Worm (Caenorhabditis elegans): ENCODE data around the gene nhr-258.

nhr-258 gene

ce11 chrIV:8042005-8042404 lies 2.7 kb upstream of the nhr-258 start (continued):
- TF ChIP-seq hlh-30 (tag; optimal IDR thresholded peaks at IDR 0.05; ENCODE audit: insufficient read depth) (peak; percentile 27), mep-1 (tag; optimal IDR thresholded peaks at IDR 0.05) (no peak), fos-1 (tag; optimal IDR thresholded peaks at IDR 0.05) (no peak), madf-5 (GFP tag; IDR thresholded peaks at IDR 0.05) (no peak), Y5F2A.4 (GFP tag; optimal IDR thresholded peaks at IDR 0.05) (no peak), aly-2 (tag; optimal IDR thresholded peaks at IDR 0.05) (no peak), mdl-1 (tag; optimal IDR thresholded peaks at IDR 0.05) (peak in 1 of 2 experiments; percentile 66), fkh-10 (GFP tag; optimal IDR thresholded peaks at IDR 0.05) (no peak), ama-1 (optimal IDR thresholded peaks at IDR 0.05) (no peak), T26A8.4 (GFP tag; IDR thresholded peaks at IDR 0.05) (no peak), aha-1 (tag) (no peak), mxl-2 (GFP tag; conservative IDR thresholded peaks at IDR 0.05) (no peak), spr-1 (tag; optimal IDR thresholded peaks at IDR 0.05) (no peak), dmd-6 (GFP tag; IDR thresholded peaks at IDR 0.05) (peak; percentile 38; the same call in 1 of the 2 replicates), sdz-12 (GFP tag; optimal IDR thresholded peaks at IDR 0.05) (no peak), nhr-237 (tag; optimal IDR thresholded peaks at IDR 0.05) (no peak), egl-43 (GFP tag; IDR thresholded peaks at IDR 0.05) (no peak), hlh-11 (tag; optimal IDR thresholded peaks at IDR 0.05) (peak; percentile 77), gei-8 (GFP tag; optimal IDR thresholded peaks at IDR 0.05) (peak; percentile 38), nhr-10 (tag; optimal IDR thresholded peaks at IDR 0.05) (no peak), ctbp-1 (GFP tag; IDR thresholded peaks at IDR 0.05) (no peak), nhr-28 (tag; optimal IDR thresholded peaks at IDR 0.05) (peak; percentile 75)

ce11 chrIV:8042897-8043296 lies 1.8 kb upstream of the nhr-258 start:
- TF ChIP-seq rbr-2 (tag; optimal IDR thresholded peaks at IDR 0.05) = no peak
- peak; percentile 40 for TF ChIP-seq nhr-28 (tag; optimal IDR thresholded peaks at IDR 0.05)
- TF ChIP-seq fos-1 (tag; optimal IDR thresholded peaks at IDR 0.05) = no peak
- TF ChIP-seq mdl-1 (tag; optimal IDR thresholded peaks at IDR 0.05) = peak in 1 of 2 experiments; percentile 37
- TF ChIP-seq mxl-3 (GFP tag; optimal IDR thresholded peaks at IDR 0.05) = peak; percentile 20
- peak; percentile 19 for TF ChIP-seq nhr-25 (tag; optimal IDR thresholded peaks at IDR 0.05; ENCODE audit: borderline replicate concordance, insufficient read depth)
- no peak for TF ChIP-seq unc-39 (tag; optimal IDR thresholded peaks at IDR 0.05)

ce11 chrIV:8043722-8044121 lies 1.0 kb upstream of the nhr-258 start:
- TF ChIP-seq Y105C5A.15 (GFP tag; IDR thresholded peaks at IDR 0.05) (no peak), ceh-28 (tag; optimal IDR thresholded peaks at IDR 0.05) (no peak), tra-1 (GFP tag; IDR thresholded peaks at IDR 0.05) (no peak), F10B5.3 (tag; optimal IDR thresholded peaks at IDR 0.05) (no peak), nhr-25 (tag; optimal IDR thresholded peaks at IDR 0.05; ENCODE audit: borderline replicate concordance, insufficient read depth) (peak; percentile 19), aha-1 (tag) (no peak), nhr-76 (tag; optimal IDR thresholded peaks at IDR 0.05) (peak; percentile 0), nhr-28 (tag; optimal IDR thresholded peaks at IDR 0.05) (peak; percentile 54), zfp-2 (tag; optimal IDR thresholded peaks at IDR 0.05) (no peak), F37D6.2 (tag; optimal IDR thresholded peaks at IDR 0.05) (no peak), hif-1 (tag; optimal IDR thresholded peaks at IDR 0.05) (no peak), ZK337.2 (GFP tag; IDR thresholded peaks at IDR 0.05) (no peak), ceh-20 (GFP tag; IDR thresholded peaks at IDR 0.05) (no peak), lin-38 (GFP tag; IDR thresholded peaks at IDR 0.05) (no peak), arid-1 (GFP tag; conservative IDR thresholded peaks at IDR 0.05) (no peak), ctbp-1 (GFP tag; IDR thresholded peaks at IDR 0.05) (no peak), madf-5 (GFP tag; IDR thresholded peaks at IDR 0.05) (no peak), mdl-1 (tag; optimal IDR thresholded peaks at IDR 0.05) (peak in 1 of 2 experiments; percentile 40), ztf-7 (tag; optimal IDR thresholded peaks at IDR 0.05) (no peak), hlh-11 (tag; optimal IDR thresholded peaks at IDR 0.05) (peak; percentile 17), dmd-8 (GFP tag; IDR thresholded peaks at IDR 0.05) (no peak), nhr-48 (tag; optimal IDR thresholded peaks at IDR 0.05) (peak; percentile 62), fos-1 (tag; optimal IDR thresholded peaks at IDR 0.05) (no peak)
